Worm (Caenorhabditis elegans) whole organism, early embryonic: ENCODE results near the gene nspc-17.

ENCODE experiments used
- F13C5.2 ChIP-seq: sonication (generic microtip); optimal IDR thresholded peaks from 2 replicates; lab custom pipeline; 2017; ENCODE audit warnings: mild to moderate bottlenecking, missing genetic modification characterization, inconsistent platforms, missing compliant biosample characterization
- aly-1 ChIP-seq: sonication (generic microtip); optimal IDR thresholded peaks from 2 replicates; lab custom pipeline; 2016; ENCODE audit warnings: missing genetic modification characterization, missing compliant biosample characterization
- ama-1 ChIP-seq: fragments of 150-350 bp; optimal IDR thresholded peaks from 2 replicates; lab custom pipeline; 2014
- ceh-13 ChIP-seq: fragments of 200-800 bp; sonication (Bioruptor generic); optimal IDR thresholded peaks from 2 replicates; lab custom pipeline; 2018; ENCODE audit warnings: mild to moderate bottlenecking, missing genetic modification characterization, missing compliant biosample characterization
- ceh-36 ChIP-seq: sonication (generic microtip); optimal IDR thresholded peaks from 2 replicates; lab custom pipeline; 2016; ENCODE audit warnings: missing genetic modification characterization, inconsistent platforms, missing compliant biosample characterization
- flt-1 ChIP-seq: fragments of 200-800 bp; sonication (Bioruptor generic); IDR thresholded peaks from 2 replicates; pipeline ENCODE4 v1.3.6; 2022; ENCODE audit warnings: missing genetic modification characterization, missing compliant biosample characterization
- hmbx-1 ChIP-seq: sonication (generic microtip); optimal IDR thresholded peaks from 2 replicates; lab custom pipeline; 2016; ENCODE audit warnings: mild to moderate bottlenecking, missing genetic modification characterization, missing compliant biosample characterization
- hmg-4 ChIP-seq: fragments of 200-800 bp; sonication (Bioruptor generic); optimal IDR thresholded peaks from 2 replicates; lab custom pipeline; 2018; ENCODE audit warnings: mild to moderate bottlenecking, missing genetic modification characterization, missing compliant biosample characterization
- hnd-1 ChIP-seq: sonication (generic microtip); optimal IDR thresholded peaks from 2 replicates; lab custom pipeline; 2016; ENCODE audit warnings: missing genetic modification characterization, missing compliant biosample characterization
- tbx-11 ChIP-seq: fragments of 200-800 bp; sonication (Bioruptor generic); IDR thresholded peaks from 2 replicates; pipeline ENCODE4 v1.3.6; 2022; ENCODE audit warnings: missing genetic modification characterization, missing compliant biosample characterization
- tbx-37 ChIP-seq: fragments of 200-800 bp; sonication (Bioruptor generic); conservative IDR thresholded peaks from 2 replicates; pipeline ENCODE4 v1.3.6; 2022; ENCODE audit warnings: missing genetic modification reagents, missing genetic modification characterization, missing compliant biosample characterization

- TF ChIP-seq ama-1 (lab: Kevin White, UChicago) (no peak), ceh-36 (tag; lab: Kevin White, UChicago) (no peak), hnd-1 (no peak), hmbx-1 (tag; lab: Kevin White, UChicago) (no peak), flt-1 (GFP tag; lab: Robert Waterston, UW) (no peak), aly-1 (no peak), ceh-13 (GFP tag; lab: Kevin White, UChicago) (no peak), tbx-37 (GFP tag; lab: Robert Waterston, UW) (no peak), F13C5.2 (tag; lab: Kevin White, UChicago) (no peak), tbx-11 (no peak), hmg-4 (GFP tag; lab: Kevin White, UChicago) (no peak)
Measured at ce11 chrX:14527559-14527958, 2.6 kb upstream of the nspc-17 start, which contains the start of gene nspc-18.
